Worm (Caenorhabditis elegans) whole organism, midembryonic: ENCODE results near the gene C54C6.11.

ENCODE experiments used
- flt-1 ChIP-seq: fragments of 200-800 bp; sonication (Bioruptor generic); IDR thresholded peaks from 2 replicates; pipeline ENCODE4 v1.3.6; 2022; ENCODE audit warnings: missing genetic modification characterization, missing compliant biosample characterization
- ref-1 ChIP-seq: fragments of 200-800 bp; sonication (Bioruptor generic); conservative IDR thresholded peaks from 2 replicates; pipeline ENCODE4 v1.3.6; 2022; ENCODE audit warnings: missing genetic modification reagents, missing genetic modification characterization, missing compliant biosample characterization
- tab-1 ChIP-seq: fragments of 200-800 bp; sonication (Bioruptor generic); IDR thresholded peaks from 2 replicates; pipeline ENCODE4 v1.3.6; 2022; ENCODE audit warnings: missing genetic modification characterization, missing compliant biosample characterization
- ztf-23 ChIP-seq: fragments of 200-800 bp; sonication (Bioruptor generic); IDR thresholded peaks from 2 replicates; pipeline ENCODE4 v1.3.6; 2022; ENCODE audit warnings: missing genetic modification reagents, missing genetic modification characterization, missing compliant biosample characterization

ce11 chrIII:3571371-3571902, 23.3 kb downstream of the C54C6.11 start:
- TF ChIP-seq ztf-23 = no peak
- TF ChIP-seq flt-1 (GFP tag; lab: Robert Waterston, UW) = no peak
- TF ChIP-seq ref-1 (GFP tag; lab: Robert Waterston, UW) = no peak
- no peak for TF ChIP-seq tab-1 (GFP tag; lab: Robert Waterston, UW)
